Fruit fly (Drosophila melanogaster): ENCODE data around the gene CG4678.
A peak's percentile ranks its signal among the peaks of the same experiment; 100 is the strongest.

CG4678 gene

DNA sequence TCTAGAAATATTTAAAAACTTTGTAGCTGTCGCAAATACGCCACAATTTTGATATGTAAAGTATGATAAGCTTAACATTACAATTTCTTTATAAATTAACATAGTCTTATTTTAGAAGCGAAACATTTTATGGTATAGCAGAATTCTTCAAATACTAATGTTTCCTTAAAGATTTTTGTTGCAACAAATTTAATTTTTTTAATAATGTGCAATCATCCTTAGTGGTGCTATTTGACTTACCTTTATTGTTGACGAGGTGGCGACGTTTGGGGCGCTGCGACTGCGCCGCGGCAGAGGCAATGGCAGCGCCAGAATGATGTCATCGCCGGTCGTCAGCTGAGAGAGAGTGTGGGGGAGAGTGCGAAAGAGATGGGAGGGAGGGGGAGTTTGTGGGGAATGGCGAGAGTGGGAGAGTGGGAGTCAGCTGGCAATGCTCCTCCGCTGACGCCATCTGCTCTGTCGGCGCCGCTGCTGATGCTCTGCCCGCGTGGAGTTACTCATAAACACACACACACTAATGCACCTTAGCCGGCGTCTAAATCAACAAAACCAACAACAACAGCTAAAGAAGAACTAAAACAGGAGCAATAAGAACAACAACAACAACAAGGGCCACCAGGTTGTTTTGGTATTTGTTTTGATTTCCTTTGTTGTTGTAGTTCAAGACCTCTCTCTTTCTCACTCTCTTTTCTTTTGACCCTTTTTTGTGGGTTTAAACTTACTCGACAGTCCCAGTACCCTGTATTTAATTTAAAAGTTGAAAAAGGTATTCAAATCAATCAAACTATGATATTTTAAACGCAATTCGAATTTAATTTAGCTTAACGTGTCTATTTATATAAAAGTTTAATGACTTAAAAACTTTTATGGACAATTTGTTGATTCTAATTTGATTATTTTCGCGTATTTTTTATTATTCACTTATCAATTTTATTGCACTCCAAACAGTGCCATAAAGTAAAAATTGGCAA is 27.6 kb downstream of the CG4678 start (continued):
- peak; percentile 56 for TF ChIP-seq sisA (GFP tag; IDR thresholded peaks at IDR 0.05)
- TF ChIP-seq CG12744 (GFP tag; optimal IDR thresholded peaks at IDR 0.05) = peak; percentile 32
- peak; percentile 45 for TF ChIP-seq esg (GFP tag; conservative IDR thresholded peaks at IDR 0.05)
- TF ChIP-seq chn (GFP tag; optimal IDR thresholded peaks at IDR 0.05) = peak; percentile 40
- TF ChIP-seq Sry-β (GFP tag; optimal IDR thresholded peaks at IDR 0.05) = no peak
- no peak for TF ChIP-seq CG30020 (tag; optimal IDR thresholded peaks at IDR 0.05)
- no peak for TF ChIP-seq chm (GFP tag; IDR thresholded peaks at IDR 0.05)
- TF ChIP-seq MBD-R2 (GFP tag; IDR thresholded peaks at IDR 0.05) = peak; percentile 15; the same call in 1 of the 2 replicates
- peak; percentile 27 for TF ChIP-seq tin (GFP tag; optimal IDR thresholded peaks at IDR 0.05)
- TF ChIP-seq CG9876 (GFP tag; optimal IDR thresholded peaks at IDR 0.05) = no peak
- TF ChIP-seq C15 (GFP tag; IDR thresholded peaks at IDR 0.05) = no peak
- no peak for TF ChIP-seq CG10321 (GFP tag; IDR thresholded peaks at IDR 0.05)
- TF ChIP-seq CG8290 (GFP tag; optimal IDR thresholded peaks at IDR 0.05) = no peak
- peak in 1 of 2 experiments; percentile 2 for TF ChIP-seq CG8290 (tag; optimal IDR thresholded peaks at IDR 0.05)
- peak; percentile 26 for TF ChIP-seq CG2116 (GFP tag; optimal IDR thresholded peaks at IDR 0.05)
- TF ChIP-seq Dp (GFP tag; optimal IDR thresholded peaks at IDR 0.05) = no peak
- TF ChIP-seq CG10979 (tag; optimal IDR thresholded peaks at IDR 0.05) = peak; percentile 65
- peak; percentile 60 for TF ChIP-seq ttk (GFP tag; IDR thresholded peaks at IDR 0.05)
- TF ChIP-seq stwl (tag; optimal IDR thresholded peaks at IDR 0.05) = no peak
- TF ChIP-seq E2f1 (GFP tag; IDR thresholded peaks at IDR 0.05) = peak; percentile 68
- TF ChIP-seq h (optimal IDR thresholded peaks at IDR 0.05) = no peak
- no peak for TF ChIP-seq dm (GFP tag; optimal IDR thresholded peaks at IDR 0.05)
- peak; percentile 80 for TF ChIP-seq run (tag; optimal IDR thresholded peaks at IDR 0.05)
- no peak for TF ChIP-seq NC2α (GFP tag; optimal IDR thresholded peaks at IDR 0.05)
- TF ChIP-seq CG4424 (GFP tag; optimal IDR thresholded peaks at IDR 0.05) = peak; percentile 8
- TF ChIP-seq CG17912 (GFP tag; optimal IDR thresholded peaks at IDR 0.05) = no peak
- peak; percentile 11 for TF ChIP-seq da (GFP tag; optimal IDR thresholded peaks at IDR 0.05)
- no peak for TF ChIP-seq usp (GFP tag; optimal IDR thresholded peaks at IDR 0.05)
- TF ChIP-seq CG17328 (GFP tag; IDR thresholded peaks at IDR 0.05) = peak; percentile 76
- TF ChIP-seq D19A (tag; optimal IDR thresholded peaks at IDR 0.05) = peak; percentile 65
- TF ChIP-seq Hmr (GFP tag; optimal IDR thresholded peaks at IDR 0.05) = peak; percentile 85
- no peak for TF ChIP-seq CG33213 (GFP tag; optimal IDR thresholded peaks at IDR 0.05)
- peak; percentile 20 for TF ChIP-seq CG15514 (GFP tag; optimal IDR thresholded peaks at IDR 0.05)
- TF ChIP-seq CG12391 (tag; optimal IDR thresholded peaks at IDR 0.05) = peak; percentile 83
- TF ChIP-seq jumu (GFP tag; optimal IDR thresholded peaks at IDR 0.05) = no peak
- TF ChIP-seq H2.0 (GFP tag; IDR thresholded peaks at IDR 0.05) = peak; percentile 57
- TF ChIP-seq Optix (GFP tag; IDR thresholded peaks at IDR 0.05) = no peak
- TF ChIP-seq CG3995 (GFP tag; optimal IDR thresholded peaks at IDR 0.05) = no peak
- TF ChIP-seq sd (tag; optimal IDR thresholded peaks at IDR 0.05) = peak; percentile 59
- peak; percentile 42 for TF ChIP-seq CG1602 (GFP tag; optimal IDR thresholded peaks at IDR 0.05)
- TF ChIP-seq prd (optimal IDR thresholded peaks at IDR 0.05) = no peak
- no peak; the same call in none of the 3 replicates for TF ChIP-seq prd (GFP tag; IDR thresholded peaks at IDR 0.05)
- TF ChIP-seq gsb-n (tag; optimal IDR thresholded peaks at IDR 0.05) = peak; percentile 78
- TF ChIP-seq Xrp1 (GFP tag; IDR thresholded peaks at IDR 0.05) = peak; percentile 74
- no peak for TF ChIP-seq ham (GFP tag; IDR thresholded peaks at IDR 0.05)
- peak; percentile 73 for TF ChIP-seq CG12299 (tag; optimal IDR thresholded peaks at IDR 0.05)
- peak; percentile 57 for TF ChIP-seq twi (tag; optimal IDR thresholded peaks at IDR 0.05)
- TF ChIP-seq CG13123 (GFP tag; optimal IDR thresholded peaks at IDR 0.05) = peak; percentile 17
- TF ChIP-seq Ada2b (GFP tag; IDR thresholded peaks at IDR 0.05) = peak; percentile 73
- no peak for TF ChIP-seq CG1647 (GFP tag; optimal IDR thresholded peaks at IDR 0.05)
- TF ChIP-seq CG43689 (GFP tag; IDR thresholded peaks at IDR 0.05) = peak; percentile 19; the same call in 1 of the 2 replicates
